Worm (Caenorhabditis elegans): ENCODE results near the gene moc-3.
A peak's percentile ranks its signal among the peaks of the same experiment; 100 is the strongest.

moc-3 gene

DNA sequence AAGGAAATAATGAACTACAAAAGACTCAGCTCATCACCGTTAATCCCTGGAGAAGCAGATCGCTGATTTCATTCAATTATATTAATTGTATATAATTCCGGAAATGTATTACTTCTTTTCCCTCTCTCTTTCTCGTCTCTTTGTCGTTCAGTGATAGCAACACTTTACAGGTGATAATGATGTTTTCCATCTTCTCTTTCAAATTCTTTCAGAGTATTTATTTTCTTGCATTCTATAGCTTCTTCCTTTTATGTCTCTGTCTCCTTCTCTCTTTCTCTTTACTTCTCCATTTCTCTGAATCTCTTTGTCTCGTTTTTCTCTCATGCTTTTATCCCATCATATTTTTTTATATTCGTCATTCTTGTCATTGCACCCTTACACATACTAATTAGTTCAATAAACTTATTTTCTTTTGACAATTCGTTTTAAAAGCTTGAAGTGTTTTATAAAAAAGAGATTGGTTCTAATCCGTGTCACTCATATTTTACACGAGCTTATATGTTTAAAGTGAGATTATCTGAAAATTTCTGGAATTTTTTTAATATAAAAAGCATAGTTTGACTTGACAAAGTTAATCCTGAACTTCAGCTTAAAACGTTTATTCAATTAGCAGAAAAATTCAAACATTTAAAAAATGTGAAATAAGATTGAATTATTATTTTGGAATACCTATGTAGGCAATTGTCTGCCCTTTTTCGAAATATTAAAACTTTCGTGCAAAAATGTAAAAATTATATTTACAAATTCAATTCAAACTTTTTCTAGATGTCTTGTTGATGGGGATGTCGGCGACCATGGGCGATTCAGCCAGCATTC lies 12.6 kb downstream of the moc-3 start, which contains the start of gene pmk-2 (continued):
- TF ChIP-seq nhr-76 (tag; optimal IDR thresholded peaks at IDR 0.05) (no peak), nhr-77 (tag; optimal IDR thresholded peaks at IDR 0.05) (no peak), F16B12.6 (tag; optimal IDR thresholded peaks at IDR 0.05) (no peak), ceh-8 (GFP tag; optimal IDR thresholded peaks at IDR 0.05) (peak; percentile 43), fkh-4 (tag; optimal IDR thresholded peaks at IDR 0.05; ENCODE audit: borderline replicate concordance) (peak; percentile 41), egl-13 (tag; optimal IDR thresholded peaks at IDR 0.05) (no peak), zip-4 (GFP tag; optimal IDR thresholded peaks at IDR 0.05) (no peak), tbx-2 (tag; optimal IDR thresholded peaks at IDR 0.05) (no peak), unc-62 (GFP tag; optimal IDR thresholded peaks at IDR 0.05) (no peak), ceh-90 (tag; optimal IDR thresholded peaks at IDR 0.05) (no peak), lsy-2 (tag; optimal IDR thresholded peaks at IDR 0.05) (peak; percentile 34 to 37), C04F5.9 (tag; optimal IDR thresholded peaks at IDR 0.05) (no peak), pag-3 (tag; optimal IDR thresholded peaks at IDR 0.05; ENCODE audit: borderline replicate concordance, insufficient read depth) (no peak), grh-1 (GFP tag; IDR thresholded peaks at IDR 0.05) (no peak), lin-39 (tag; optimal IDR thresholded peaks at IDR 0.05) (no peak), nhr-84 (tag; optimal IDR thresholded peaks at IDR 0.05) (no peak), dsc-1 (tag; optimal IDR thresholded peaks at IDR 0.05) (peak; percentile 98), nhr-19 (GFP tag; conservative IDR thresholded peaks at IDR 0.05) (no peak), efl-3 (GFP tag; optimal IDR thresholded peaks at IDR 0.05) (no peak), fkh-10 (GFP tag; optimal IDR thresholded peaks at IDR 0.05) (no peak), snpc-4 (tag; optimal IDR thresholded peaks at IDR 0.05) (no peak), elt-3 (tag; optimal IDR thresholded peaks at IDR 0.05) (no peak), alr-1 (tag; optimal IDR thresholded peaks at IDR 0.05; ENCODE audit: borderline replicate concordance) (no peak)

DNA sequence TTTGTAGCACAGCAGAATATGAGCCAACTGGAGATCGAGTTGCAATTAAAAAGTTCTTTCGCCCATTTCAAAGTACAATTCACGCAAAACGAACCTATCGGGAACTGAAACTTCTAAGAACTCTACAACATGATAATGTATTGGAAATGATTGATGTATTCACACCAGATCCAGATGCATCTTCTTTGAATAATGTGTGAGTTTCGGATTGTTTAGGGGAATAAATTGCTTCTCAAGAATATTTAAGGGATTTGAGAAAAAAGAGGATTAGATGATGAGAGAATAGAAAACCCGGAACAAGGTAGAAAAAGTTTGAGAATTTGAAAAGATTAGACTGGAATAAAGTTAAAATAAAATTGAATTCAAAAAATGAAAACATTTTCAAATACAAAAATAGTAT lies 14.0 kb downstream of the moc-3 start:
- TF ChIP-seq dsc-1 (tag; optimal IDR thresholded peaks at IDR 0.05) (peak; percentile 65), swsn-7 (tag; optimal IDR thresholded peaks at IDR 0.05) (no peak)

DNA sequence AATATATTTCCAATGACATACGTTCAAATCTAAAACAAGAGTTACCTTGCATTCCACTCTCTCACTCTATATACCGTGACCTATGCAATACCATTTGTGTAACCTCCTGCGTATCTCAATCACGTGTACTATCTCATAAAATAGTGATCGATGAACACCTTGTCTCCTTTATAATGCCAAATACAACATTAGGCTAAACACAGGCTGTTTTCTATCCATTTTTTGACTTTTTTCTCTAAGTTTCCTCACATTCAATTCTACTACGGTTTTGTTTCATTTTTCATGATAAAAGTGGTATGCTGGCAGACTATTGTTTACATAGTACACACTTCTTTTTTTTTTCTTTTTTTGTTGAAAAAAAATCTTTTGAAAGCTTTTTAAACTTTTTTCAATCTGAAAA lies 15.9 kb downstream of the moc-3 start:
- TF ChIP-seq mdl-1 (tag; optimal IDR thresholded peaks at IDR 0.05) (peak in 1 of 2 experiments; percentile 71), ztf-4 (tag; optimal IDR thresholded peaks at IDR 0.05) (no peak), nhr-85 (tag) (peak; percentile 94), dpl-1 (GFP tag; optimal IDR thresholded peaks at IDR 0.05) (peak in 1 of 3 experiments; percentile 29), mab-9 (GFP tag; IDR thresholded peaks at IDR 0.05) (no peak), nhr-71 (tag; optimal IDR thresholded peaks at IDR 0.05) (peak; percentile 65), zag-1 (tag; optimal IDR thresholded peaks at IDR 0.05) (no peak), lir-3 (tag; optimal IDR thresholded peaks at IDR 0.05; ENCODE audit: poor library complexity) (peak; percentile 17), C16A3.4 (tag; optimal IDR thresholded peaks at IDR 0.05) (peak; percentile 31), nhr-20 (tag; optimal IDR thresholded peaks at IDR 0.05) (peak; percentile 75), nhr-19 (GFP tag; conservative IDR thresholded peaks at IDR 0.05) (peak; percentile 17; the same call in 1 of the 2 replicates), nhr-12 (tag; optimal IDR thresholded peaks at IDR 0.05) (no peak), nhr-28 (tag; optimal IDR thresholded peaks at IDR 0.05) (no peak), nhr-76 (tag; optimal IDR thresholded peaks at IDR 0.05) (no peak), lin-39 (tag; optimal IDR thresholded peaks at IDR 0.05) (no peak), lin-14 (GFP tag; optimal IDR thresholded peaks at IDR 0.05) (peak; percentile 86), nhr-90 (tag; optimal IDR thresholded peaks at IDR 0.05; ENCODE audit: poor library complexity) (peak; percentile 51), swsn-7 (tag; optimal IDR thresholded peaks at IDR 0.05) (peak; percentile 11), lin-35 (GFP tag; optimal IDR thresholded peaks at IDR 0.05) (peak in 1 of 2 experiments; percentile 74), nhr-47 (tag; optimal IDR thresholded peaks at IDR 0.05) (peak; percentile 23), grh-1 (GFP tag; IDR thresholded peaks at IDR 0.05) (no peak), sptf-1 (tag; optimal IDR thresholded peaks at IDR 0.05) (no peak), xbp-1 (tag; optimal IDR thresholded peaks at IDR 0.05) (no peak), mep-1 (tag; optimal IDR thresholded peaks at IDR 0.05) (peak; percentile 34), irx-1 (tag; optimal IDR thresholded peaks at IDR 0.05) (peak; percentile 11), dsc-1 (tag; optimal IDR thresholded peaks at IDR 0.05) (no peak), mef-2 (tag; optimal IDR thresholded peaks at IDR 0.05) (no peak), pax-3 (tag; optimal IDR thresholded peaks at IDR 0.05) (no peak), ets-5 (GFP tag; IDR thresholded peaks at IDR 0.05) (no peak)

Data from whole organism, L1 larva.